Fruit fly (Drosophila melanogaster) whole organism, wandering third instar larva: ENCODE data around the gene Sugb.

Experiments
- Abd-B ChIP-seq: fragments of >200 bp; optimal IDR thresholded peaks from 2 replicates; lab custom pipeline; 2017; ENCODE audit warnings: missing biosample characterization, missing genetic modification characterization
- CG9705 ChIP-seq: fragments of 200-800 bp; sonication (Bioruptor generic); optimal IDR thresholded peaks from 2 replicates; lab custom pipeline; 2018; ENCODE audit warnings: missing biosample characterization, mild to moderate bottlenecking, missing genetic modification characterization
- CrebA ChIP-seq: fragments of 200-800 bp; sonication (Bioruptor generic); optimal IDR thresholded peaks from 2 replicates; lab custom pipeline; 2016; ENCODE audit warnings: missing biosample characterization, mild to moderate bottlenecking, missing genetic modification characterization, borderline replicate concordance
- Dfd ChIP-seq: fragments of >200 bp; optimal IDR thresholded peaks from 2 replicates; lab custom pipeline; 2017; ENCODE audit warnings: missing biosample characterization, missing genetic modification characterization
- Dif ChIP-seq: fragments of 200-275, 200-300 bp; sonication (Bioruptor generic); optimal IDR thresholded peaks from 2 replicates; lab custom pipeline; 2018; ENCODE audit warnings: missing biosample characterization, missing genetic modification characterization; ENCODE audit not compliant: partially characterized antibody
- GATAd ChIP-seq: sonication (Bioruptor generic); optimal IDR thresholded peaks from 2 replicates; lab custom pipeline; 2016; ENCODE audit warnings: missing biosample characterization, missing genetic modification characterization
- HLH106 ChIP-seq: fragments of 200-800 bp; optimal IDR thresholded peaks from 3 replicates; lab custom pipeline; 2019; ENCODE audit warnings: missing biosample characterization, mild to moderate bottlenecking, missing genetic modification characterization, moderate library complexity
- Hnf4 ChIP-seq: fragments of 200-800 bp; sonication (Bioruptor generic); optimal IDR thresholded peaks from 2 replicates; lab custom pipeline; 2016; ENCODE audit warnings: missing biosample characterization, mild to moderate bottlenecking, missing genetic modification characterization
- Hr78 ChIP-seq: fragments of >200 bp; optimal IDR thresholded peaks from 2 replicates; lab custom pipeline; 2017; ENCODE audit warnings: missing biosample characterization, missing genetic modification characterization
- Hr83 ChIP-seq: fragments of 200-300 bp; sonication (Bioruptor generic); optimal IDR thresholded peaks from 2 replicates; lab custom pipeline; 2016; ENCODE audit warnings: missing biosample characterization, mild to moderate bottlenecking, missing genetic modification characterization, moderate library complexity; ENCODE audit not compliant: poor library complexity, severe bottlenecking
- Jra ChIP-seq: sonication (Bioruptor generic); optimal IDR thresholded peaks from 2 replicates; lab custom pipeline; 2016; ENCODE audit warnings: missing biosample characterization, missing genetic modification characterization
- Mio ChIP-seq: sonication (Bioruptor generic); optimal IDR thresholded peaks from 2 replicates; lab custom pipeline; 2016; ENCODE audit warnings: missing biosample characterization, missing genetic modification characterization
- Myc ChIP-seq: fragments of >200 bp; optimal IDR thresholded peaks from 2 replicates; lab custom pipeline; 2017
- N ChIP-seq: fragments of >200 bp; optimal IDR thresholded peaks from 2 replicates; lab custom pipeline; 2018; ENCODE audit warnings: missing biosample characterization, missing external identifiers, missing genetic modification characterization
- OdsH ChIP-seq: fragments of 200-800 bp; sonication (Bioruptor generic); optimal IDR thresholded peaks from 2 replicates; lab custom pipeline; 2016; ENCODE audit warnings: missing biosample characterization, mild to moderate bottlenecking, missing genetic modification characterization
- Rel ChIP-seq, 2 experiments: fragments of 200-800 bp; sonication (Bioruptor generic) in 1 of 2; optimal IDR thresholded peaks; 2 replicates in 1 of 2; 3 replicates in 1 of 2; lab custom pipeline; 2016 to 2019; ENCODE audit warnings: mild to moderate bottlenecking in 2 of 2, missing biosample characterization in 2 of 2, missing genetic modification characterization in 2 of 2, moderate library complexity in 1 of 2
- Sp1 ChIP-seq: fragments of 200-800 bp; sonication (Bioruptor generic); optimal IDR thresholded peaks from 3 replicates; lab custom pipeline; 2019; ENCODE audit warnings: missing biosample characterization, mild to moderate bottlenecking, missing genetic modification characterization, moderate library complexity
- Vsx2 ChIP-seq: fragments of 200-300, 225-300 bp; sonication (Bioruptor generic); optimal IDR thresholded peaks from 2 replicates; lab custom pipeline; 2018; ENCODE audit warnings: missing biosample characterization, missing genetic modification characterization; ENCODE audit not compliant: partially characterized antibody
- br ChIP-seq: fragments of 200-800 bp; sonication (Bioruptor generic); optimal IDR thresholded peaks from 2 replicates; lab custom pipeline; 2016; ENCODE audit warnings: missing biosample characterization, missing genetic modification characterization
- brk ChIP-seq: fragments of 200-800 bp; sonication (Bioruptor generic); optimal IDR thresholded peaks from 2 replicates; lab custom pipeline; 2016; ENCODE audit warnings: missing biosample characterization, mild to moderate bottlenecking, missing genetic modification characterization
- dl ChIP-seq, 2 experiments: fragments of 175-275, 200-275 bp in 1 of 2; fragments of 200-275 bp in 1 of 2; sonication (Bioruptor generic); optimal IDR thresholded peaks; lab custom pipeline; 2018; ENCODE audit warnings: mild to moderate bottlenecking in 2 of 2, missing biosample characterization in 2 of 2, missing genetic modification characterization in 2 of 2, moderate library complexity in 2 of 2; ENCODE audit not compliant: partially characterized antibody in 2 of 2, insufficient read depth in 1 of 2
- dmrt93B ChIP-seq: fragments of 200-800 bp; sonication (Bioruptor generic); optimal IDR thresholded peaks from 2 replicates; lab custom pipeline; 2018; ENCODE audit warnings: missing biosample characterization, mild to moderate bottlenecking, missing genetic modification characterization
- dsf ChIP-seq: sonication (Bioruptor generic); optimal IDR thresholded peaks from 2 replicates; lab custom pipeline; 2016; ENCODE audit warnings: missing biosample characterization, missing genetic modification characterization, borderline replicate concordance
- ey ChIP-seq: fragments of 200-800 bp; sonication (Bioruptor generic); optimal IDR thresholded peaks from 2 replicates; lab custom pipeline; 2016; ENCODE audit warnings: missing biosample characterization, missing genetic modification characterization
- foxo ChIP-seq, 2 experiments: fragments of 200-800 bp; sonication (Bioruptor generic); optimal IDR thresholded peaks; 2 replicates in 1 of 2; 3 replicates in 1 of 2; lab custom pipeline; 2016 to 2017; ENCODE audit warnings: missing biosample characterization in 2 of 2, missing genetic modification characterization in 2 of 2
- fru ChIP-seq: fragments of 200-800 bp; sonication (Bioruptor generic); optimal IDR thresholded peaks from 3 replicates; lab custom pipeline; 2016; ENCODE audit warnings: missing biosample characterization, mild to moderate bottlenecking, missing genetic modification characterization
- h ChIP-seq: fragments of 200-800 bp; sonication (Bioruptor generic); optimal IDR thresholded peaks from 3 replicates; lab custom pipeline; 2016; ENCODE audit warnings: missing biosample characterization, mild to moderate bottlenecking, missing genetic modification characterization
- jim ChIP-seq: fragments of 175-275, 200-325 bp; sonication (Bioruptor generic); optimal IDR thresholded peaks from 2 replicates; lab custom pipeline; 2016; ENCODE audit warnings: missing biosample characterization, mild to moderate bottlenecking, missing genetic modification characterization
- lola ChIP-seq: fragments of >200 bp; optimal IDR thresholded peaks from 2 replicates; lab custom pipeline; 2017; ENCODE audit warnings: missing biosample characterization, missing genetic modification characterization
- pan ChIP-seq: fragments of >200 bp; optimal IDR thresholded peaks from 2 replicates; lab custom pipeline; 2017
- psq ChIP-seq: fragments of 200-800 bp; sonication (Bioruptor generic); optimal IDR thresholded peaks from 3 replicates; lab custom pipeline; 2017; ENCODE audit warnings: missing biosample characterization, mild to moderate bottlenecking, missing genetic modification characterization, moderate library complexity
- rgr ChIP-seq: fragments of 200-800 bp; sonication (Bioruptor generic); optimal IDR thresholded peaks from 3 replicates; lab custom pipeline; 2016; ENCODE audit warnings: missing biosample characterization, mild to moderate bottlenecking, missing genetic modification characterization
- sv ChIP-seq: fragments of 200-800 bp; sonication (Bioruptor generic); optimal IDR thresholded peaks from 3 replicates; lab custom pipeline; 2016; ENCODE audit warnings: missing biosample characterization, missing genetic modification characterization
- tai ChIP-seq: sonication (Bioruptor generic); optimal IDR thresholded peaks from 2 replicates; lab custom pipeline; 2016; ENCODE audit warnings: missing biosample characterization, missing genetic modification characterization
- usp ChIP-seq: fragments of >200 bp; optimal IDR thresholded peaks from 2 replicates; lab custom pipeline; 2017; ENCODE audit warnings: missing biosample characterization, missing genetic modification characterization
- woc ChIP-seq: sonication (Bioruptor generic); optimal IDR thresholded peaks from 2 replicates; lab custom pipeline; 2016; ENCODE audit warnings: missing biosample characterization, mild to moderate bottlenecking, missing genetic modification characterization

The Sugb gene

dm6 chr3L:11691203-11691797 is 7.5 kb downstream of the Sugb start, which contains the start of the genes Pldn and CG14135:
TSS of gene Pldn (minus strand) at chr3L:11691399.
TSS of gene CG14135 (plus strand) at chr3L:11691571.
- TF ChIP-seq tai (GFP tag; lab: Kevin White, UChicago) (peak; percentile 58), fru (GFP tag; lab: Kevin White, UChicago) (no peak), lola (GFP tag; lab: Kevin White, UChicago) (no peak), Myc (lab: Kevin White, UChicago) (peak; percentile 43), Hnf4 (GFP tag; lab: Kevin White, UChicago) (peak; percentile 3), Mio (no peak), usp (GFP tag; lab: Kevin White, UChicago) (no peak), brk (GFP tag; lab: Kevin White, UChicago) (peak; percentile 10)

DNA sequence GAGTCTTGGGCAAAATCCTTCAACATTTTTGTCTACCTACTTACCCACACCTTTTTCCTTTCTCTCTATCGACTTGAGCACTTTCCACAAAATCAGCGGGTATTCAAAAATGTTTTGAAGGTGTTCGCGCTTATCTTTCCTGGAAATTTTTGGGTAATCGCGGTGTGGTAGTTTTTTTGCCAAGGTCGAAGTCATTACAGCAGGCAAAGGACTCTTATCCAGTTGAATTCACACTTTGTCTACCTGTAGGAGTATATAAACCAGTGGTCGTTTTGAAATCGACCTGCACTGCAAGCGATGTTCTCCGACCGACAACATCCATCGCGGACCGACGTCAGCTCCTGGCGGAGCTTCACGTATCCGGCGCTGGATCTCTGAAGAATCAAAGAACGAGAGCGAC is 9.1 kb downstream of the Sugb start:
- no peak for TF ChIP-seq Hnf4 (GFP tag; lab: Kevin White, UChicago)
- no peak for TF ChIP-seq foxo (GFP tag; optimal IDR thresholded peaks at IDR 0.05; lab: Kevin White, UChicago)
- TF ChIP-seq woc (GFP tag; lab: Kevin White, UChicago) = no peak
- TF ChIP-seq Myc (lab: Kevin White, UChicago) = no peak
- no peak for TF ChIP-seq CrebA (GFP tag; lab: Kevin White, UChicago)
- TF ChIP-seq Hr83 (GFP tag; lab: Kevin White, UChicago) = no peak

dm6 chr3L:11695063-11695462 is 11.3 kb downstream of the Sugb start:
- TF ChIP-seq fru (GFP tag; lab: Kevin White, UChicago) = no peak

dm6 chr3L:11695827-11696226 is 12.0 kb downstream of the Sugb start:
- TF ChIP-seq Mio = no peak
- no peak for TF ChIP-seq Rel (GFP tag; optimal IDR thresholded peaks at IDR 0.05; lab: Kevin White, UChicago)
- peak; percentile 88 for TF ChIP-seq Rel (tag; optimal IDR thresholded peaks at IDR 0.05; lab: Kevin White, UChicago)
- TF ChIP-seq Vsx2 (GFP tag; lab: Kevin White, UChicago) = peak; percentile 77

dm6 chr3L:11696294-11697116 is 12.7 kb downstream of the Sugb start, which contains the start of gene Dph1:
TSS of gene Dph1 (minus strand) at chr3L:11696963.
- peak; percentile 91 for TF ChIP-seq rgr (GFP tag; lab: Kevin White, UChicago)
- TF ChIP-seq OdsH (GFP tag; lab: Kevin White, UChicago) = peak; percentile 84
- TF ChIP-seq h (GFP tag; lab: Kevin White, UChicago) = peak; percentile 88
- TF ChIP-seq N (GFP tag; lab: Kevin White, UChicago) = no peak
- TF ChIP-seq Dfd (GFP tag; lab: Kevin White, UChicago) = no peak
- no peak for TF ChIP-seq Vsx2 (GFP tag; lab: Kevin White, UChicago)
- TF ChIP-seq jim (GFP tag; lab: Kevin White, UChicago) = no peak
- TF ChIP-seq br = peak; percentile 90
- peak; percentile 81 for TF ChIP-seq Sp1 (GFP tag; lab: Kevin White, UChicago)
- peak; percentile 62 for TF ChIP-seq Hr83 (GFP tag; lab: Kevin White, UChicago)
- TF ChIP-seq Myc (lab: Kevin White, UChicago) = peak; percentile 42
- TF ChIP-seq Hnf4 (GFP tag; lab: Kevin White, UChicago) = peak; percentile 48
- peak; percentile 76 for TF ChIP-seq HLH106
- TF ChIP-seq Dif (GFP tag; lab: Kevin White, UChicago) = no peak
- TF ChIP-seq dmrt93B (GFP tag; lab: Kevin White, UChicago) = peak; percentile 82
- TF ChIP-seq Mio = no peak
- no peak for TF ChIP-seq CG9705 (GFP tag; lab: Kevin White, UChicago)
- no peak for TF ChIP-seq GATAd (GFP tag; lab: Kevin White, UChicago)
- no peak for TF ChIP-seq pan (lab: Kevin White, UChicago)
- peak in 1 of 2 experiments; percentile 91 for TF ChIP-seq foxo (GFP tag; optimal IDR thresholded peaks at IDR 0.05; lab: Kevin White, UChicago)
- TF ChIP-seq brk (GFP tag; lab: Kevin White, UChicago) = peak; percentile 61
- TF ChIP-seq sv (GFP tag; lab: Kevin White, UChicago) = peak; percentile 62
- TF ChIP-seq psq = peak; percentile 77
- no peak for TF ChIP-seq Abd-B (GFP tag; lab: Kevin White, UChicago)
- no peak for TF ChIP-seq dl (GFP tag; optimal IDR thresholded peaks at IDR 0.05; lab: Kevin White, UChicago; ENCODE audit: insufficient read depth in 1 of 2, partially characterized antibody in 2 of 2)
- TF ChIP-seq usp (GFP tag; lab: Kevin White, UChicago) = no peak
- no peak for TF ChIP-seq lola (GFP tag; lab: Kevin White, UChicago)
- TF ChIP-seq Rel (GFP tag; optimal IDR thresholded peaks at IDR 0.05; lab: Kevin White, UChicago) = peak; percentile 58
- peak; percentile 39 for TF ChIP-seq Rel (tag; optimal IDR thresholded peaks at IDR 0.05; lab: Kevin White, UChicago)
- TF ChIP-seq Jra (GFP tag; lab: Kevin White, UChicago) = peak; percentile 69
- TF ChIP-seq woc (GFP tag; lab: Kevin White, UChicago) = peak; percentile 74
- TF ChIP-seq dsf (GFP tag; lab: Kevin White, UChicago) = no peak
- TF ChIP-seq Hr78 (GFP tag; lab: Kevin White, UChicago) = no peak
- no peak for TF ChIP-seq tai (GFP tag; lab: Kevin White, UChicago)
- TF ChIP-seq ey (GFP tag; lab: Kevin White, UChicago) = peak; percentile 88
- peak; percentile 90 for TF ChIP-seq fru (GFP tag; lab: Kevin White, UChicago)
